Worm (Caenorhabditis elegans) whole organism, late embryonic: ENCODE data around the gene Y50D4B.6.

Experiments used
- C38D4.7 ChIP-seq: fragments of 200-800 bp; sonication (Bioruptor generic); optimal IDR thresholded peaks from 2 replicates; lab custom pipeline; 2018; ENCODE audit warnings: mild to moderate bottlenecking, missing genetic modification characterization, moderate library complexity, missing compliant biosample characterization
- F13H6.1 ChIP-seq: sonication (generic microtip); optimal IDR thresholded peaks from 2 replicates; lab custom pipeline; 2016; ENCODE audit warnings: missing genetic modification characterization, missing compliant biosample characterization
- T23F11.4 ChIP-seq: fragments of 200-800 bp; sonication (Bioruptor generic); optimal IDR thresholded peaks from 2 replicates; lab custom pipeline; 2018; ENCODE audit warnings: mild to moderate bottlenecking, missing genetic modification characterization, missing compliant biosample characterization
- Y22D7AL.16 ChIP-seq: sonication (generic microtip); optimal IDR thresholded peaks from 2 replicates; lab custom pipeline; 2016; ENCODE audit warnings: missing genetic modification characterization, missing compliant biosample characterization
- ama-1 ChIP-seq: fragments of 150-350 bp; optimal IDR thresholded peaks from 2 replicates; lab custom pipeline; 2014
- ceh-14 ChIP-seq: sonication (generic microtip); optimal IDR thresholded peaks from 2 replicates; lab custom pipeline; 2016; ENCODE audit warnings: missing genotype, missing genetic modification characterization, missing compliant biosample characterization
- ceh-18 ChIP-seq: sonication (generic microtip); optimal IDR thresholded peaks from 2 replicates; lab custom pipeline; 2016; ENCODE audit warnings: missing genetic modification characterization, missing compliant biosample characterization
- ceh-19 ChIP-seq: fragments of 200-800 bp; sonication (Bioruptor generic); optimal IDR thresholded peaks from 2 replicates; lab custom pipeline; 2018; ENCODE audit warnings: mild to moderate bottlenecking, missing genetic modification characterization, missing compliant biosample characterization
- ceh-2 ChIP-seq: sonication (generic microtip); optimal IDR thresholded peaks from 2 replicates; lab custom pipeline; 2016; ENCODE audit warnings: missing genotype, missing genetic modification characterization, missing compliant biosample characterization
- ceh-30 ChIP-seq: fragments of 150-350 bp; optimal IDR thresholded peaks from 2 replicates; lab custom pipeline; 2014; ENCODE audit warnings: missing biosample characterization, missing genetic modification characterization
- ceh-31 ChIP-seq: sonication (generic microtip); optimal IDR thresholded peaks from 2 replicates; lab custom pipeline; 2016; ENCODE audit warnings: missing genetic modification characterization, missing compliant biosample characterization
- che-1 ChIP-seq: sonication (generic microtip); optimal IDR thresholded peaks from 2 replicates; lab custom pipeline; 2016; ENCODE audit warnings: mild to moderate bottlenecking, missing genetic modification characterization, missing compliant biosample characterization
- dve-1 ChIP-seq: sonication (generic microtip); optimal IDR thresholded peaks from 2 replicates; lab custom pipeline; 2017; ENCODE audit warnings: antibody characterized with exemption, mild to moderate bottlenecking, missing genetic modification characterization, missing compliant biosample characterization
- elt-2 ChIP-seq: sonication (generic microtip); optimal IDR thresholded peaks from 2 replicates; lab custom pipeline; 2016; ENCODE audit warnings: missing genetic modification reagents, missing genetic modification characterization, missing compliant biosample characterization
- eyg-1 ChIP-seq: sonication (generic microtip); optimal IDR thresholded peaks from 2 replicates; lab custom pipeline; 2016; ENCODE audit warnings: missing genotype, missing genetic modification characterization, missing compliant biosample characterization
- fkh-10 ChIP-seq: fragments of 150-350 bp; optimal IDR thresholded peaks from 2 replicates; lab custom pipeline; 2014; ENCODE audit warnings: missing biosample characterization, missing genetic modification reagents, missing genetic modification characterization
- hlh-13 ChIP-seq: fragments of 200-800 bp; sonication (Bioruptor generic); optimal IDR thresholded peaks from 2 replicates; lab custom pipeline; 2018; ENCODE audit warnings: mild to moderate bottlenecking, missing genetic modification characterization, missing compliant biosample characterization
- hlh-15 ChIP-seq: sonication (generic microtip); optimal IDR thresholded peaks from 2 replicates; lab custom pipeline; 2016; ENCODE audit warnings: missing genetic modification characterization, missing compliant biosample characterization
- hlh-30 ChIP-seq: sonication (generic microtip); optimal IDR thresholded peaks from 2 replicates; lab custom pipeline; 2017; ENCODE audit warnings: antibody characterized with exemption, missing genetic modification characterization, missing compliant biosample characterization; ENCODE audit not compliant: insufficient read depth
- hlh-6 ChIP-seq: sonication (generic microtip); optimal IDR thresholded peaks from 2 replicates; lab custom pipeline; 2016; ENCODE audit warnings: missing genotype, missing genetic modification characterization, missing compliant biosample characterization
- hlh-8 ChIP-seq: sonication (generic microtip); optimal IDR thresholded peaks from 2 replicates; lab custom pipeline; 2016; ENCODE audit warnings: missing genotype, missing genetic modification characterization, missing compliant biosample characterization
- lim-6 ChIP-seq: sonication (generic microtip); optimal IDR thresholded peaks from 2 replicates; lab custom pipeline; 2016; ENCODE audit warnings: missing genetic modification characterization, missing compliant biosample characterization
- madf-2 ChIP-seq: sonication (generic microtip); optimal IDR thresholded peaks from 2 replicates; lab custom pipeline; 2017; ENCODE audit warnings: missing genetic modification characterization, missing compliant biosample characterization
- mec-3 ChIP-seq: sonication (generic microtip); optimal IDR thresholded peaks from 2 replicates; lab custom pipeline; 2016; ENCODE audit warnings: borderline replicate concordance, missing genetic modification characterization, missing compliant biosample characterization
- nhr-11 ChIP-seq: fragments of 150-350 bp; optimal IDR thresholded peaks from 2 replicates; lab custom pipeline; 2014; ENCODE audit warnings: missing biosample characterization, missing genetic modification characterization
- nhr-232 ChIP-seq: sonication (generic microtip); optimal IDR thresholded peaks from 2 replicates; lab custom pipeline; 2016; ENCODE audit warnings: missing genetic modification characterization, missing compliant biosample characterization
- npax-4 ChIP-seq: sonication (generic microtip); optimal IDR thresholded peaks from 2 replicates; lab custom pipeline; 2016; ENCODE audit warnings: missing genetic modification characterization, missing compliant biosample characterization
- pros-1 ChIP-seq: fragments of 150-350 bp; optimal IDR thresholded peaks from 2 replicates; lab custom pipeline; 2014; ENCODE audit warnings: missing biosample characterization, missing genetic modification reagents, missing genetic modification characterization
- ref-2 ChIP-seq: sonication (generic microtip); optimal IDR thresholded peaks from 2 replicates; lab custom pipeline; 2016; ENCODE audit warnings: missing genetic modification characterization, missing compliant biosample characterization
- sox-4 ChIP-seq: sonication (generic microtip); optimal IDR thresholded peaks from 2 replicates; lab custom pipeline; 2017; ENCODE audit warnings: mild to moderate bottlenecking, missing genetic modification characterization, inconsistent platforms, missing compliant biosample characterization
- ttx-3 ChIP-seq: sonication (generic microtip); optimal IDR thresholded peaks from 2 replicates; lab custom pipeline; 2016; ENCODE audit warnings: missing genetic modification reagents, missing genetic modification characterization, missing compliant biosample characterization
- unc-3 ChIP-seq, 2 experiments: fragments of 200-800 bp in 1 of 2; sonication (Bioruptor generic) in 1 of 2; sonication (generic microtip) in 1 of 2; conservative IDR thresholded peaks in 1 of 2; optimal IDR thresholded peaks in 1 of 2; 2 replicates each; pipeline versions ENCODE4 v1.3.6 to Lab custom; 2016 to 2022; ENCODE audit warnings: missing compliant biosample characterization in 2 of 2, missing genetic modification characterization in 2 of 2, missing genetic modification reagents in 1 of 2
- unc-42 ChIP-seq: sonication (generic microtip); optimal IDR thresholded peaks from 2 replicates; lab custom pipeline; 2016; ENCODE audit warnings: missing genotype, missing genetic modification characterization, missing compliant biosample characterization
- unc-55 ChIP-seq: sonication (generic microtip); optimal IDR thresholded peaks from 2 replicates; lab custom pipeline; 2017; ENCODE audit warnings: missing biosample characterization, missing genetic modification reagents, missing genetic modification characterization
- ztf-16 ChIP-seq: sonication (generic microtip); optimal IDR thresholded peaks from 2 replicates; lab custom pipeline; 2017; ENCODE audit warnings: missing genetic modification characterization, missing compliant biosample characterization

The Y50D4B.6 gene

DNA sequence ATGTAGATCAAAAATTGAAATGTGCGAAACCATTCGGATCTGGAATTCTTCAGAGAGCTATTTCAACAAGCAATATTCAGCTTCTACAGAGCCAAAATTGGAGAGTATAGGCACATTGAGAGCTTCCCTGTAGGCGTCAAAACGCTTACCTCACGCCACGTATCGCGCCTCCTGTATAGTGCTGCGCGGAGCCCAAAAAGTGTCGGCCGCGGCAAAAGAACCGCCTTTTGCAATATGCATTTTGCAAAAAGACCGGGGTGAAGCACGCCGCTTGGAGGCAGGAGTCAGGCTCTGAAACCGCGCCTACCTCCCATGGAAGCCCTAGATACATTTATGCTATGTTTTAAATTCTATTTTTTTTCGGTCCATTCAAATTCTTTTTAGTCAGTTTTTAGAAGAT is 32.5 kb upstream of the Y50D4B.6 start:
- TF ChIP-seq sox-4 (tag; lab: Kevin White, UChicago) = no peak
- TF ChIP-seq ttx-3 = no peak
- no peak for TF ChIP-seq elt-2
- no peak for TF ChIP-seq ama-1
- TF ChIP-seq Y22D7AL.16 = no peak
- no peak for TF ChIP-seq madf-2 (tag; lab: Kevin White, UChicago)
- no peak for TF ChIP-seq ceh-19 (GFP tag; lab: Kevin White, UChicago)
- TF ChIP-seq pros-1 = no peak
- no peak for TF ChIP-seq hlh-15
- no peak for TF ChIP-seq ceh-30
- TF ChIP-seq npax-4 (tag; lab: Kevin White, UChicago) = no peak
- TF ChIP-seq T23F11.4 = no peak
- TF ChIP-seq che-1 (tag; lab: Kevin White, UChicago) = no peak
- no peak for TF ChIP-seq mec-3 (tag; lab: Kevin White, UChicago)
- no peak for TF ChIP-seq ceh-18
- TF ChIP-seq, all 69 proteins: peak for 0

DNA sequence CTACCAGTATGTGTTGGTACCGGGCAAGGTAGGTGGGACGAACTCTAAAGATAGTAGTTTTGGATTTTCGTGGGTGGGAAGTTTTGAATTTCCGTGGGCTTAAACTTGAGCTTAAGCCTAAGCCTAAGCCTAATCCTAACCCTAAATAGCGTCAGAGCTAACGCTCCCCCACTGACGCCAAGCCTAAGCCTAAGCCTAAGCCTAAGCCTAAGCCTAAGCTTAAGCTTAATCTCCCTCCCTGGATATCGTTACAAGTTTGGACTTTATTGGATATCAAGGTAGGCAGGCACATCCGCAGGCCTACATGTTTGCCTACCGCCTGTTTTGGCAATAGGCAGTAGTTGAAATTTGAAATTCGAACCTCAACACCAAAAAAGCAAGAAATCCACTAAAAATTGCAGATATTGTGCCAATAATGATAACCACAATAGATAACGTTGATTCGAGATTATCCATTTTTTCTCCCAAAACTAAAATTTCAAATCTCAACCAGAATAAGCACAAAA is 31.5 kb upstream of the Y50D4B.6 start, which contains the start of gene K10C9.4:
TSS of gene K10C9.4 (minus strand) at position 456 of the 506 bp plus-strand sequence.
- TF ChIP-seq hlh-8 (tag; lab: Kevin White, UChicago) (no peak), dve-1 (tag; lab: Kevin White, UChicago) (peak; percentile 86)
- TF ChIP-seq, all 69 proteins: peak for 1

- TF ChIP-seq ztf-16 (tag; lab: Kevin White, UChicago) (no peak), unc-55 (no peak), unc-3 (GFP tag; conservative IDR thresholded peaks at IDR 0.05; lab: Robert Waterston, UW) (no peak), unc-3 (tag; optimal IDR thresholded peaks at IDR 0.05; lab: Kevin White, UChicago) (no peak), lim-6 (tag; lab: Kevin White, UChicago) (no peak), hlh-6 (tag; lab: Kevin White, UChicago) (no peak), ceh-14 (tag; lab: Kevin White, UChicago) (no peak), ceh-30 (no peak), nhr-232 (tag; lab: Kevin White, UChicago) (no peak), C38D4.7 (GFP tag; lab: Kevin White, UChicago) (no peak), nhr-11 (tag; lab: Kevin White, UChicago) (no peak), hlh-13 (no peak), dve-1 (tag; lab: Kevin White, UChicago) (no peak), unc-42 (tag; lab: Kevin White, UChicago) (no peak), F13H6.1 (tag; lab: Kevin White, UChicago) (no peak), ceh-31 (tag; lab: Kevin White, UChicago) (no peak), ref-2 (tag; lab: Kevin White, UChicago) (no peak), ceh-2 (tag; lab: Kevin White, UChicago) (no peak), ttx-3 (no peak), hlh-8 (tag; lab: Kevin White, UChicago) (no peak), T23F11.4 (no peak)
These were observed 30.7 kb upstream of the Y50D4B.6 start for ce11 chrV:1053385-1053784.

DNA sequence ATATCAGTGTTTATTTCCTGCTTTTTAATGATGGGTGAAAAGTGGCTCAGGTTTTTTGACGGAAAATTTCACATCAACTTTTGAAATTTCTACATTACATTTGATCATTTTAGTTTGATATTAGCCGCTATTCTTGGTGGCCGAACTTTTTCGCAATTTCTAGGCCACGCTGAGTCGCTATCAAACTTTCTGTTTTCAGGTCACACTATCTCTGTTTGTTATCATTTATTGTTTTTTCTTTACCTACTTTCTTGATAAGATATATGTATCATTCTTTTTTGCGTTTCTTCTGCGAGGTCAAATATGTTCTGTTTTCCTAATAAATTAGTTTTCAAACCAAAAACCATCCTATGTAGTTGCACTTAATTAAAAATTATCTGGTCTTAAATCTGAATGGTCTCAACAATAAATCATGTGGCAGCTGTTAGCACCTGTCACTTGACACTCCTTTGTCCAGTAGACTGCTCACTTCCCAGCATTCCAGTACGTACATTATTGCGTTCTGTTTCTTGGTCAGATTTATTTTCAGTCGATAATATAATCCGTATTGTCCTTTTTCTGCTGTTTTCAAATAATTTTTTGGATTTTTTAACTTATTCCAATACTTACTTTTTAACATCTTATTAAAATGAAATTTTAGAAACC is 23.8 kb upstream of the Y50D4B.6 start:
- TF ChIP-seq hlh-30 (tag; lab: Kevin White, UChicago) (peak; percentile 4), unc-55 (peak; percentile 96), elt-2 (peak; percentile 91), fkh-10 (no peak), nhr-11 (tag; lab: Kevin White, UChicago) (no peak), unc-42 (tag; lab: Kevin White, UChicago) (no peak), eyg-1 (tag; lab: Kevin White, UChicago) (no peak), ztf-16 (tag; lab: Kevin White, UChicago) (no peak)
